Fruit fly (Drosophila melanogaster) whole organism, prepupa: ENCODE results near the gene chinmo.

Experiments
- CG31627 ChIP-seq: fragments of 200-800 bp; sonication (Bioruptor generic); optimal IDR thresholded peaks from 3 replicates; lab custom pipeline; 2016; ENCODE audit warnings: missing biosample characterization, missing genetic modification characterization
- CG6276 ChIP-seq: fragments of 200-800 bp; sonication (Bioruptor generic); optimal IDR thresholded peaks from 2 replicates; lab custom pipeline; 2017; ENCODE audit warnings: missing biosample characterization, mild to moderate bottlenecking, missing genetic modification characterization
- CG6808 ChIP-seq: fragments of 200-800 bp; sonication (Bioruptor generic); optimal IDR thresholded peaks from 3 replicates; lab custom pipeline; 2017; ENCODE audit warnings: missing biosample characterization, missing genetic modification characterization, mild to moderate bottlenecking, moderate library complexity, missing genetic modification reagents
- CG6854 ChIP-seq: fragments of 200-800 bp; sonication (Bioruptor generic); optimal IDR thresholded peaks from 2 replicates; lab custom pipeline; 2017; ENCODE audit warnings: missing biosample characterization, mild to moderate bottlenecking, missing genetic modification characterization
- CG7368 ChIP-seq: fragments of 200-800 bp; sonication (Bioruptor generic); optimal IDR thresholded peaks from 3 replicates; lab custom pipeline; 2016; ENCODE audit warnings: missing biosample characterization, missing genetic modification characterization
- Eip75B ChIP-seq: fragments of 200-800 bp; sonication (Bioruptor generic); optimal IDR thresholded peaks from 3 replicates; lab custom pipeline; 2016; ENCODE audit warnings: missing biosample characterization, missing genetic modification characterization
- Lpt ChIP-seq: fragments of 200-800 bp; sonication (Bioruptor generic); optimal IDR thresholded peaks from 3 replicates; lab custom pipeline; 2016; ENCODE audit warnings: missing biosample characterization, missing genetic modification characterization
- Smox ChIP-seq: fragments of 200-800 bp; sonication (Bioruptor generic); optimal IDR thresholded peaks from 3 replicates; lab custom pipeline; 2016; ENCODE audit warnings: missing biosample characterization, missing genetic modification characterization
- achi ChIP-seq: fragments of 200-800 bp; sonication (Bioruptor generic); optimal IDR thresholded peaks from 3 replicates; lab custom pipeline; 2016; ENCODE audit warnings: missing biosample characterization, missing genetic modification characterization
- acj6 ChIP-seq: fragments of 200-800 bp; sonication (Bioruptor generic); optimal IDR thresholded peaks from 3 replicates; lab custom pipeline; 2016; ENCODE audit warnings: missing biosample characterization, missing genetic modification characterization
- fd59A ChIP-seq: fragments of 200-800 bp; sonication (Bioruptor generic); optimal IDR thresholded peaks from 2 replicates; lab custom pipeline; 2017; ENCODE audit warnings: missing biosample characterization, mild to moderate bottlenecking, missing genetic modification characterization, missing genetic modification reagents
- pdm3 ChIP-seq: fragments of 200-800 bp; sonication (Bioruptor generic); optimal IDR thresholded peaks from 3 replicates; lab custom pipeline; 2016; ENCODE audit warnings: missing biosample characterization, missing genetic modification characterization
- svp ChIP-seq: fragments of 200-800 bp; sonication (Bioruptor generic); peaks from one replicate; lab custom pipeline; 2016; ENCODE audit warnings: missing biosample characterization, missing genetic modification characterization
- vri ChIP-seq: fragments of 200-800 bp; sonication (Bioruptor generic); optimal IDR thresholded peaks from 3 replicates; lab custom pipeline; 2016; ENCODE audit warnings: missing biosample characterization, mild to moderate bottlenecking, missing genetic modification characterization

- TF ChIP-seq CG6276 (GFP tag; lab: Kevin White, UChicago) (no peak), CG6808 (GFP tag; lab: Kevin White, UChicago) (no peak), pdm3 (GFP tag; lab: Kevin White, UChicago) (no peak), svp (no peak), achi (GFP tag; lab: Kevin White, UChicago) (no peak), CG7368 (GFP tag; lab: Kevin White, UChicago) (no peak), vri (peak; percentile 89), Lpt (GFP tag; lab: Kevin White, UChicago) (no peak), acj6 (no peak), fd59A (GFP tag; lab: Kevin White, UChicago) (no peak), CG6854 (GFP tag; lab: Kevin White, UChicago) (no peak), Eip75B (no peak), Smox (GFP tag; lab: Kevin White, UChicago) (no peak), CG31627 (GFP tag; lab: Kevin White, UChicago) (no peak)
These were observed 41.8 kb downstream of the chinmo start for dm6 chr2L:1692857-1693256.
